Worm (Caenorhabditis elegans) whole organism, L4 larva: ENCODE results near the gene C04B4.2.

Experiments
- F10B5.3 ChIP-seq: sonication (generic microtip); optimal IDR thresholded peaks from 2 replicates; lab custom pipeline; 2016; ENCODE audit warnings: mild to moderate bottlenecking, missing genetic modification characterization, missing compliant biosample characterization
- F26F4.8 ChIP-seq: fragments of 200-800 bp; sonication (Bioruptor generic); conservative IDR thresholded peaks from 2 replicates; pipeline ENCODE4 v1.3.6; 2022; ENCODE audit warnings: missing genetic modification characterization, missing compliant biosample characterization
- F37D6.2 ChIP-seq: sonication (generic microtip); optimal IDR thresholded peaks from 2 replicates; lab custom pipeline; 2016; ENCODE audit warnings: mild to moderate bottlenecking, missing genetic modification characterization, missing compliant biosample characterization
- F44E2.7 ChIP-seq: fragments of 200-800 bp; sonication (Bioruptor generic); IDR thresholded peaks from 2 replicates; pipeline ENCODE4 v2.1.2; 2022; ENCODE audit warnings: missing genetic modification characterization, missing compliant biosample characterization
- F49E8.2 ChIP-seq: sonication (generic microtip); optimal IDR thresholded peaks from 2 replicates; lab custom pipeline; 2016; ENCODE audit warnings: missing compliant biosample characterization, mild to moderate bottlenecking, missing genetic modification characterization, borderline replicate concordance
- R02D3.7 ChIP-seq: fragments of 150-350 bp; sonication (generic microtip); optimal IDR thresholded peaks from 3 replicates; lab custom pipeline; 2014; ENCODE audit warnings: missing biosample characterization, missing genetic modification characterization
- T26A8.4 ChIP-seq: fragments of 200-800 bp; sonication (Bioruptor generic); IDR thresholded peaks from 2 replicates; pipeline ENCODE4 v1.3.6; 2022; ENCODE audit warnings: missing genetic modification characterization, missing compliant biosample characterization
- Y105C5A.15 ChIP-seq: fragments of 200-800 bp; sonication (Bioruptor generic); IDR thresholded peaks from 2 replicates; pipeline ENCODE4 v1.3.6; 2022; ENCODE audit warnings: missing genetic modification characterization, missing compliant biosample characterization
- Y48G9A.11 ChIP-seq: fragments of 200-800 bp; sonication (Bioruptor generic); IDR thresholded peaks from 2 replicates; pipeline ENCODE4 v1.3.6; 2022; ENCODE audit warnings: missing genetic modification reagents, missing genetic modification characterization, missing compliant biosample characterization
- aha-1 ChIP-seq: fragments of 150-350 bp; peaks from one replicate; lab custom pipeline; 2014; ENCODE audit warnings: missing biosample characterization, missing genetic modification characterization
- arid-1 ChIP-seq: fragments of 200-800 bp; sonication (Bioruptor generic); conservative IDR thresholded peaks from 2 replicates; pipeline ENCODE4 v1.3.6; 2022; ENCODE audit warnings: missing genetic modification reagents, missing genetic modification characterization, missing compliant biosample characterization
- ceh-20 ChIP-seq: fragments of 200-800 bp; sonication (Bioruptor generic); IDR thresholded peaks from 2 replicates; pipeline ENCODE4 v1.3.6; 2022; ENCODE audit warnings: missing genetic modification reagents, missing genetic modification characterization, missing compliant biosample characterization
- ceh-28 ChIP-seq: fragments of 150-350 bp; optimal IDR thresholded peaks from 2 replicates; lab custom pipeline; 2014; ENCODE audit warnings: missing biosample characterization, missing genetic modification reagents, missing genetic modification characterization
- ceh-62 ChIP-seq: sonication (generic microtip); optimal IDR thresholded peaks from 2 replicates; lab custom pipeline; 2017; ENCODE audit warnings: missing biosample characterization, missing genetic modification characterization
- daf-16 ChIP-seq, 3 experiments: sonication (generic microtip); optimal IDR thresholded peaks; 2 replicates each; lab custom pipeline; 2016 to 2017; ENCODE audit warnings: missing genetic modification characterization in 3 of 3, missing genetic modification reagents in 3 of 3, mild to moderate bottlenecking in 2 of 3, missing compliant biosample characterization in 2 of 3, missing biosample characterization in 1 of 3, moderate library complexity in 1 of 3
- dmd-8 ChIP-seq: fragments of 200-800 bp; sonication (Bioruptor generic); IDR thresholded peaks from 2 replicates; pipeline ENCODE4 v1.3.6; 2022; ENCODE audit warnings: missing genetic modification characterization, missing compliant biosample characterization
- dmd-9 ChIP-seq: fragments of 200-800 bp; sonication (Bioruptor generic); IDR thresholded peaks from 2 replicates; pipeline ENCODE4 v1.3.6; 2022; ENCODE audit warnings: missing genetic modification reagents, missing genetic modification characterization, missing compliant biosample characterization
- dpl-1 ChIP-seq: fragments of 150-350 bp; optimal IDR thresholded peaks from 2 replicates; lab custom pipeline; 2014; ENCODE audit warnings: missing biosample characterization, missing genetic modification reagents, missing genetic modification characterization
- egl-27 ChIP-seq: sonication (generic microtip); optimal IDR thresholded peaks from 3 replicates; lab custom pipeline; 2017; ENCODE audit warnings: missing biosample characterization, missing genetic modification reagents, missing genetic modification characterization
- fkh-10 ChIP-seq: fragments of 150-350 bp; optimal IDR thresholded peaks from 2 replicates; lab custom pipeline; 2014; ENCODE audit warnings: missing biosample characterization, missing genetic modification reagents, missing genetic modification characterization
- hlh-11 ChIP-seq: fragments of 200-800 bp; sonication (Bioruptor generic); optimal IDR thresholded peaks from 2 replicates; lab custom pipeline; 2018; ENCODE audit warnings: mild to moderate bottlenecking, missing genetic modification characterization, missing compliant biosample characterization
- hmg-1.1 ChIP-seq: fragments of 200-800 bp; sonication (Bioruptor generic); IDR thresholded peaks from 2 replicates; pipeline ENCODE4 v1.3.6; 2022; ENCODE audit warnings: missing genetic modification reagents, missing genetic modification characterization, missing compliant biosample characterization
- lin-1 ChIP-seq: fragments of 200-800 bp; sonication (Bioruptor generic); IDR thresholded peaks from 2 replicates; pipeline ENCODE4 v1.3.6; 2022; ENCODE audit warnings: missing genetic modification reagents, missing genetic modification characterization, missing compliant biosample characterization
- lin-13 ChIP-seq: fragments of 150-350 bp; optimal IDR thresholded peaks from 2 replicates; lab custom pipeline; 2014; ENCODE audit warnings: missing biosample characterization, missing genetic modification reagents, missing genetic modification characterization
- lin-29 ChIP-seq: fragments of 200-800 bp; sonication (Bioruptor generic); IDR thresholded peaks from 2 replicates; pipeline ENCODE4 v1.3.6; 2022; ENCODE audit warnings: missing genetic modification reagents, missing genetic modification characterization, missing compliant biosample characterization
- lir-3 ChIP-seq: sonication (generic microtip); optimal IDR thresholded peaks from 2 replicates; lab custom pipeline; 2016; ENCODE audit warnings: mild to moderate bottlenecking, missing genetic modification characterization, missing compliant biosample characterization
- mdt-29 ChIP-seq: fragments of 200-800 bp; sonication (Bioruptor generic); IDR thresholded peaks from 2 replicates; pipeline ENCODE4 v1.3.6; 2022; ENCODE audit warnings: missing genetic modification reagents, missing genetic modification characterization, missing compliant biosample characterization
- mes-2 ChIP-seq: sonication (generic microtip); optimal IDR thresholded peaks from 2 replicates; lab custom pipeline; 2016; ENCODE audit warnings: missing genotype, mild to moderate bottlenecking, missing genetic modification characterization, missing compliant biosample characterization; ENCODE audit not compliant: poor library complexity, severe bottlenecking
- mxl-2 ChIP-seq: fragments of 200-800 bp; sonication (Bioruptor generic); conservative IDR thresholded peaks from 2 replicates; pipeline ENCODE4 v1.3.6; 2022; ENCODE audit warnings: missing genetic modification reagents, missing genetic modification characterization, missing compliant biosample characterization
- nhr-111 ChIP-seq: fragments of 200-800 bp; sonication (Bioruptor generic); optimal IDR thresholded peaks from 2 replicates; lab custom pipeline; 2018; ENCODE audit warnings: mild to moderate bottlenecking, missing genetic modification characterization, missing compliant biosample characterization
- nhr-28 ChIP-seq: fragments of 150-350 bp; optimal IDR thresholded peaks from 2 replicates; lab custom pipeline; 2014; ENCODE audit warnings: missing biosample characterization, missing genetic modification characterization
- nhr-76 ChIP-seq: fragments of 150-350 bp; optimal IDR thresholded peaks from 2 replicates; lab custom pipeline; 2014; ENCODE audit warnings: missing biosample characterization, missing genetic modification characterization
- pha-4 ChIP-seq, 2 experiments: fragments of 150-350 bp in 1 of 2; fragments of 200-800 bp in 1 of 2; sonication (Bioruptor generic) in 1 of 2; IDR thresholded peaks in 1 of 2; optimal IDR thresholded peaks in 1 of 2; 2 replicates each; pipeline versions ENCODE4 v1.3.6 to Lab custom; 2014 to 2022; ENCODE audit warnings: missing genetic modification characterization in 2 of 2, missing genetic modification reagents in 2 of 2, missing biosample characterization in 1 of 2, missing compliant biosample characterization in 1 of 2
- php-3 ChIP-seq: fragments of 200-800 bp; sonication (Bioruptor generic); IDR thresholded peaks from 2 replicates; pipeline ENCODE4 v1.3.6; 2022; ENCODE audit warnings: missing genetic modification reagents, missing genetic modification characterization, missing compliant biosample characterization
- rbr-2 ChIP-seq: sonication (generic microtip); optimal IDR thresholded peaks from 2 replicates; lab custom pipeline; 2016; ENCODE audit warnings: missing genotype, missing genetic modification characterization, missing compliant biosample characterization
- saeg-2 ChIP-seq: fragments of 200-800 bp; sonication (Bioruptor generic); IDR thresholded peaks from 2 replicates; pipeline ENCODE4 v1.3.6; 2022; ENCODE audit warnings: missing genetic modification reagents, missing genetic modification characterization, missing compliant biosample characterization
- set-16 ChIP-seq: fragments of 200-800 bp; sonication (Bioruptor generic); IDR thresholded peaks from 2 replicates; pipeline ENCODE4 v1.3.6; 2022; ENCODE audit warnings: missing genetic modification reagents, missing genetic modification characterization, missing compliant biosample characterization
- spr-3 ChIP-seq: fragments of 200-800 bp; sonication (Bioruptor generic); optimal IDR thresholded peaks from 2 replicates; lab custom pipeline; 2018; ENCODE audit warnings: mild to moderate bottlenecking, missing genetic modification characterization, missing compliant biosample characterization
- tra-1 ChIP-seq: fragments of 200-800 bp; sonication (Bioruptor generic); IDR thresholded peaks from 2 replicates; pipeline ENCODE4 v1.3.6; 2022; ENCODE audit warnings: missing genetic modification reagents, missing genetic modification characterization, missing compliant biosample characterization
- unc-62 ChIP-seq, 3 experiments: fragments of 150-350 bp in 1 of 3; sonication (generic microtip); optimal IDR thresholded peaks in 2 of 3; peaks in 1 of 3; 1 replicate in 1 of 3; 2 replicates in 2 of 3; lab custom pipeline; 2014 to 2017; ENCODE audit warnings: missing biosample characterization in 3 of 3, missing genetic modification characterization in 3 of 3, missing genetic modification reagents in 3 of 3, missing genotype in 1 of 3
- zip-2 ChIP-seq: fragments of 150-350 bp; optimal IDR thresholded peaks from 2 replicates; lab custom pipeline; 2014; ENCODE audit warnings: missing biosample characterization, missing genetic modification characterization

Gene C04B4.2

ce11 chrX:12284161-12284560 is 1.1 kb downstream of the C04B4.2 start:
- no peak for TF ChIP-seq lir-3 (tag; lab: Kevin White, UChicago)
- TF ChIP-seq unc-62 (GFP tag; optimal IDR thresholded peaks at IDR 0.05 in 1 of 2; lab: Kevin White, UChicago): peak in 1 of 2 experiments; percentile 91
- no peak for TF ChIP-seq unc-62 (tag; optimal IDR thresholded peaks at IDR 0.05; lab: Kevin White, UChicago)
- TF ChIP-seq aha-1 (tag; lab: Kevin White, UChicago): peak; percentile 63
- no peak for TF ChIP-seq ceh-62 (tag; lab: Kevin White, UChicago)
- TF ChIP-seq php-3 (GFP tag; lab: Robert Waterston, UW): no peak
- no peak for TF ChIP-seq tra-1
- TF ChIP-seq lin-29 (GFP tag; lab: Robert Waterston, UW): no peak
- no peak for TF ChIP-seq ceh-28 (tag; lab: Kevin White, UChicago)
- no peak for TF ChIP-seq hlh-11 (tag; lab: Kevin White, UChicago)
- TF ChIP-seq F26F4.8 (GFP tag; lab: Robert Waterston, UW): no peak
- TF ChIP-seq Y48G9A.11 (GFP tag; lab: Robert Waterston, UW): no peak
- TF ChIP-seq F49E8.2: no peak
- TF ChIP-seq rbr-2 (tag; lab: Kevin White, UChicago): no peak
- TF ChIP-seq R02D3.7 (tag; lab: Kevin White, UChicago): no peak
- no peak for TF ChIP-seq saeg-2 (GFP tag; lab: Robert Waterston, UW)
- TF ChIP-seq dmd-8 (GFP tag; lab: Robert Waterston, UW): no peak

DNA sequence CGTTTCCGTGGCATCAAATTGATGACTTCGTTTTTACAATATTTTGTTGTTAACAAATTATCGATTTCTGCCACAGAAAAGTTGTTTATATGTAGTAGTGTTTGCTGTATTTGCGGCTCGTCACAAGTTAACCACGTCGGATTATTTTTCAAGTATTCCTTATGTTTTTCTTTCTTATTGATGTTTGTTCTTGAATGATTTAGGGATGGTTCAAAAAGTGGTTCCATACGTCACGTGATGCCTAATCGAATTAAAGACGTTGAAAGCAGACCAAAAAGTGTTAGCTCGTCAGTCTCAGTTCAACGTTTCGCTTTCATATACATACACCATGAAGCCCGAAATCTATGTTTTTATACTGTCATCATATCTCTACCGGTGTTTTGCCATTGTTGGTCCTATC is 2.4 kb downstream of the C04B4.2 start, which contains the start of gene lips-2:
TSS of gene lips-2 (plus strand) at position 301 of the 400 bp plus-strand sequence.
- TF ChIP-seq mes-2 (tag; lab: Kevin White, UChicago): no peak
- TF ChIP-seq tra-1: no peak
- no peak for TF ChIP-seq lin-13
- TF ChIP-seq dmd-9: no peak
- no peak for TF ChIP-seq zip-2 (tag; lab: Kevin White, UChicago)
- no peak for TF ChIP-seq F44E2.7 (GFP tag; lab: Robert Waterston, UW)
- no peak for TF ChIP-seq F37D6.2
- no peak for TF ChIP-seq egl-27 (tag; lab: Kevin White, UChicago)
- TF ChIP-seq fkh-10 (GFP tag; lab: Kevin White, UChicago): no peak
- TF ChIP-seq nhr-28 (tag; lab: Kevin White, UChicago): no peak
- TF ChIP-seq spr-3 (GFP tag; lab: Kevin White, UChicago): no peak
- no peak for TF ChIP-seq rbr-2 (tag; lab: Kevin White, UChicago)
- TF ChIP-seq T26A8.4: no peak
- TF ChIP-seq ceh-62 (tag; lab: Kevin White, UChicago): no peak
- TF ChIP-seq nhr-111 (GFP tag; lab: Kevin White, UChicago): no peak
- no peak for TF ChIP-seq dmd-8 (GFP tag; lab: Robert Waterston, UW)
- TF ChIP-seq lin-1 (GFP tag; lab: Robert Waterston, UW): no peak
- no peak for TF ChIP-seq pha-4 (GFP tag; IDR thresholded peaks at IDR 0.05; lab: Robert Waterston, UW)
- no peak for TF ChIP-seq pha-4 (tag; optimal IDR thresholded peaks at IDR 0.05; lab: Kevin White, UChicago)

ce11 chrX:12288254-12288653 is 5.2 kb downstream of the C04B4.2 start, which contains the start of gene C04B4.5:
C04B4.5 (minus strand) TSS chrX:12288354.
- TF ChIP-seq ceh-28 (tag; lab: Kevin White, UChicago): no peak
- TF ChIP-seq arid-1 (GFP tag; lab: Robert Waterston, UW): no peak
- TF ChIP-seq set-16 (GFP tag; lab: Robert Waterston, UW): no peak
- TF ChIP-seq ceh-20 (GFP tag; lab: Robert Waterston, UW): no peak
- no peak for TF ChIP-seq mxl-2 (GFP tag; lab: Robert Waterston, UW)
- no peak for TF ChIP-seq F10B5.3 (tag; lab: Kevin White, UChicago)
- no peak for TF ChIP-seq hmg-1.1 (GFP tag; lab: Robert Waterston, UW)
- TF ChIP-seq dpl-1 (GFP tag; lab: Kevin White, UChicago): no peak
- no peak for TF ChIP-seq mdt-29
- no peak for TF ChIP-seq nhr-76 (tag; lab: Kevin White, UChicago)
- no peak for TF ChIP-seq daf-16 (GFP tag; optimal IDR thresholded peaks at IDR 0.05; lab: Kevin White, UChicago)
- no peak for TF ChIP-seq daf-16 (tag; optimal IDR thresholded peaks at IDR 0.05; lab: Kevin White, UChicago)
- TF ChIP-seq Y105C5A.15 (GFP tag; lab: Robert Waterston, UW): no peak
- TF ChIP-seq, all 104 proteins: peak for 0
